Fruit fly (Drosophila melanogaster): Measurements from ENCODE around the gene MED27.
A peak's percentile ranks its signal among the peaks of the same experiment; 100 is the strongest.

MED27 gene

DNA sequence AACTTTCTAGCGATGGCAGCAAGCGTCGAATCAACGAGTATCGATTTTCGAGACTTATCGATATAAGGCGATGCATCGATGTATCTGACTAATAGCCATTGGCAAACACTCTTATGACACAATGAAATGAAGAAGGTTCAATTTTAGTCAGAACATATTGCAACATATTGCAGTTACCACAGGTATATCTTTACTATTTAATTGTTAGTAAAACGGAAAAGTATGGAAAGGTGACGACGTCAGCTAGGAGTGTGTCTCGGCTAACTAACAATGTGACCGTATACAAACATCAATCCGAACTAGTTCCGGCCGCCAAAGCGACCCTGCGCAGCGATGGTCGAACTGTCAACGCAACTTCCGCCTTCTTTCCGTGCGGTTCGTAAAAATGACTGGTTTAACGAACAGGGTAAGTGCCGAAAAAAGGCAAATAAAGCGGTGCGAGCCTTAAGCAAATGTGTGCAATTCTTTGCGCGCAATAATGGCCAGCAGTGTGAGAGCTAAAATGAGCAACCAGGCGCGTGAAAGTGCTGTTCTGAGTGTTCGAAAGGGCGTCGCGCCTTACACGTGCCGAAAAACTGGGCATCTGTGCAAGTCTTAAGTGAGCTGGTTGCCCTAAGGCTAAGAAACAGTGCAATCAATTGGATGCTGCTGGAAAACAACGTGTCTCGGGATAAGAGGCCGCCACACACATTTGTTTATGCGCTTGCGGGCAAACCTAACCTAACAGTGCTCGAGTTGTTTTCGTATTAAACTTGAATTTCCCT, 30.6 kb upstream of the MED27 start, which contains the start of the genes Dph4, Spec2 and RpL13A:
Dph4 (minus strand) TSS at position 11 of the 764 bp plus-strand sequence.
Spec2 (minus strand) TSS at position 11 of the 764 bp plus-strand sequence.
RpL13A (plus strand) TSS at position 360 of the 764 bp plus-strand sequence.
- peak; percentile 90 for TF ChIP-seq CG17801 (GFP tag; optimal IDR thresholded peaks at IDR 0.05; ENCODE audit: partially characterized antibody)

DNA sequence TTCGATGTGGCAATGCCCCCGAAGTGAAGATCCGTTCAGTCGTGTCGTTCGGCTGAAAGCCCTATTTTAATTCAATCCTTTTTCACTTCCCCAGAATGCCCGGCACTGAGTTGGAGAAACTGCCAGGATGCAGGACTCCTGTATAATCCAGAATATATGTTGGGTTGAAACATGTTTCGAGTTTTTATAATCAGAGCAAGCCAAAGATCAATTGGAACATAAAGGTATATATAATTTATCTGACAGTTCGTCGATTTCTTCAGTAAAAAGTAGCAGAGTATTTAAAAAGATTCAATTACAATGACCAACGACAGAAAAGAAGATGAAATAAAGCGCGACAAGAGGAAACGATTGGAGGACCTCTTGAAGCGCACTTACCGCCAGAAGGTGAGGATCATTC, 27.4 kb upstream of the MED27 start, which contains the start of gene CG31551:
CG31551 (plus strand) TSS at position 301 of the 400 bp plus-strand sequence.
- no peak for TF ChIP-seq CG17801 (GFP tag; optimal IDR thresholded peaks at IDR 0.05; ENCODE audit: partially characterized antibody)

DNA sequence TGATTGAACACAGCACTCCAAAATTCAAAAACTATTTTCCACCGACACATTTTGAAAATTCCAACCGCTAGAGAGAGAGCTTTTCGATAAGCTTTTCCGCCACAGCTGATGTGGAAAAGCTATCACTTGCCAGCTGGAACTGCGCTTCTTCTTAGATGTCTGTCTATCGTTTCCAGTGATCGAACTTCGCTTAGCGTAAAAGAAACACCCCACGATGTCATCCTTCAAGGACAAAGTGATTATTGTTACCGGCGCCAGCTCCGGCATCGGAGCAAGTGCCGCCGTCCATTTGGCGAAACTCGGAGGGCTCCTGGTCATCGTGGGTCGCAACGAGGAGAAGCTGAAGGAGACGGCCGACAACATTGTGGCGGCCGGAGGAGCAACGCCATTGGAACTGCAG, 22.8 kb upstream of the MED27 start, which contains the start of gene CG31549:
CG31549 (plus strand) TSS at position 11 of the 400 bp plus-strand sequence.
- peak; percentile 57 for TF ChIP-seq CG17801 (GFP tag; optimal IDR thresholded peaks at IDR 0.05; ENCODE audit: partially characterized antibody)

DNA sequence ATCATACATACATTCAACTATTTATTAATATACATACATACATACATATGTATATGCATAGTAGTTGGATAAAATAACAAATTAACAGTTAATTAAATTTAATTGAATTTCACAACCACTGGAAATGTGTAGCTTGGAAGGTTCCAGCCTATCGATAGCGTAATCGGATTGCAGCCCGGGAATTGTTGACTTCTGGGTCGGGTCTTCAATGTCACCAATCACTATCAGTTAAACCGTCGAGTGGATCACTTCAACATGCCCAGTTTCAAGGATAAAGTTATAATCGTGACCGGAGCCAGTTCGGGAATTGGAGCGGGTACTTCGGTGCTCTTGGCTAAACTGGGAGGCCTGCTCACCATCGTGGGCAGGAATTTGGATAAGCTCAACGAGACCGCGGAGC, 21.5 kb upstream of the MED27 start, which contains the start of gene CG12171:
CG12171 (plus strand) TSS at position 191 of the 400 bp plus-strand sequence.
- peak; percentile 57 for TF ChIP-seq CG17801 (GFP tag; optimal IDR thresholded peaks at IDR 0.05; ENCODE audit: partially characterized antibody)

DNA sequence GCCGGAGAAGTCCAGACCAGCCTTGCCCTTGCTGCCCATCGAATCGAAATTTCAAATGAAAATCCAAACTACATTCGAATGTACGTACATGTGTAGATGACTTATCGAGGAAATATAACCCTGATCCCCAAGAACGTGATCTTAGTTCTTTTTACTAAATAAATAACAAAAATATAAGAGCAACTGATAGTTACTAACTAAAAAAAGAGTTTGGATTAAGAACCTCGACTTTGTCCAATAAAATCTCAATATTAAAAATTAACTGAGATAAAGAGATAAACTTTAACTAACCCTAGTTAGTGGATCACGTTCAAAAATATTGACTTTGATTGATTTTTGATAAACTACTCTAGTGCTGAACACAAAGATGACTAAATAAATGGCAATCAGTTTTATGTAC, 19.4 kb upstream of the MED27 start, which contains the start of gene CG31546:
CG31546 (minus strand) TSS at position 101 of the 400 bp plus-strand sequence.
- no peak for TF ChIP-seq CG17801 (GFP tag; optimal IDR thresholded peaks at IDR 0.05; ENCODE audit: partially characterized antibody)

DNA sequence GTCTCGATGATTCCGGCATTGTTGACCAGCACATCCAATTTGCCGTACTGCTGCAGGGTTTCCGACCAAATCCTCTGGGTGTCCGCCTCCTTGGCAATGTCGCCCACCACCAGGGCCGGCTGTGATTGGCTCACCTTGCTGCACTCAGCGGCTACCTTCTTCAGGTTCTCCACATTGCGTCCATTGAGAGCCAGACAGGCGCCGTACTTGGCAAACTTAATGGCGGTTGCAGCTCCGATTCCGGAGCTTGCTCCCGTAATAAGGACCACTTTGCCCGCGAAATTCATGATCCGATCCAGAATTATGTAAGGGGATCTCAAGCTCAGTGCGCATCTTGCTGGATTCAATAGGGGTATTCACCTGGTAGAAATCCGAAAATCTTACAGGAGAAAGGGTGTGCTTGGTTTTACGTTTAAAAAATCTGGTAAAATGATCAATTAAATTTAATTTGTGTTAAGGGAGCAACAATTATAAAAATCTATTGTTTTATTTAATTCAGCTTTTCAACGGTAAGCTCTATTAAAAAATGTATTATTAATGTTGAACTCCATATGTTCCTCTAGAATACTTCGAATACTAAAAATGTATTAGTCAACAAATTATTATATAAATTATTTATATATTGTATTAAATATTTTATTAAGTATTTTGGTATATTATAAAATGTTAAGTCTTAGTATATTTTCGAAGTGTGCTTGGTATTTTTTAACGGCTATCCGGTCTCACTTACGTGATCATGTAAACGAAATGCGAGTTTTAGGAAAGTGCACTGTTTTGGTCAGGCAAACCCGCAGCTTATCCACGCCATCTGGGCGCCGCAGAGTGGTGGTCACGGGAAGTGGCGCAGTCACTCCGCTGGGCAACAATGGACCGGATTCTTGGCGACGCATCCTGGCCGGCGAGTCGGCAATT, 18.2 kb upstream of the MED27 start, which contains the start of the genes CG31548 and CG12170:
CG31548 (minus strand) TSS at position 334 of the 912 bp plus-strand sequence.
CG12170 (plus strand) TSS at position 716 of the 912 bp plus-strand sequence.
- no peak for TF ChIP-seq CG17801 (GFP tag; optimal IDR thresholded peaks at IDR 0.05; ENCODE audit: partially characterized antibody)

DNA sequence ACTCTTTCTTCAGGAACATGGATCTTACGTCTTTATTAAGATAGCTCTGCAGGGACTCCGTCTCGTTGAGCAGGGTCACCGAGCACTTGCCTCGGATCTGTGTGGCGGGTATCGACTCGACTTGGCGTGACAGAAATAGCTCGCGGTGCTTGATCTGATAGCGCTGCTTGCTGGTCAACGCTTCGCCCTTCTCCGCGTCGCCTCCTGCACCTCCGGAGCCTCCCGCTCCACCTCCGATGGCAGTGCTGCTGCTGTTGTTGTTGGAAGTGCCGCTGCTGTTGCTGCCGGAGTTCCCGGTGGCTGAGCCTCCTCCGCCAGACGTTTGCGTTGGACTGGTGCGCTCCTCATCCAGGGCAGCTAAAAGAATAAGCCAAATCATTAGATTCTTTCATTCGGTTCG, 11.5 kb upstream of the MED27 start:
- TF ChIP-seq CG17801 (GFP tag; optimal IDR thresholded peaks at IDR 0.05; ENCODE audit: partially characterized antibody) = no peak

DNA sequence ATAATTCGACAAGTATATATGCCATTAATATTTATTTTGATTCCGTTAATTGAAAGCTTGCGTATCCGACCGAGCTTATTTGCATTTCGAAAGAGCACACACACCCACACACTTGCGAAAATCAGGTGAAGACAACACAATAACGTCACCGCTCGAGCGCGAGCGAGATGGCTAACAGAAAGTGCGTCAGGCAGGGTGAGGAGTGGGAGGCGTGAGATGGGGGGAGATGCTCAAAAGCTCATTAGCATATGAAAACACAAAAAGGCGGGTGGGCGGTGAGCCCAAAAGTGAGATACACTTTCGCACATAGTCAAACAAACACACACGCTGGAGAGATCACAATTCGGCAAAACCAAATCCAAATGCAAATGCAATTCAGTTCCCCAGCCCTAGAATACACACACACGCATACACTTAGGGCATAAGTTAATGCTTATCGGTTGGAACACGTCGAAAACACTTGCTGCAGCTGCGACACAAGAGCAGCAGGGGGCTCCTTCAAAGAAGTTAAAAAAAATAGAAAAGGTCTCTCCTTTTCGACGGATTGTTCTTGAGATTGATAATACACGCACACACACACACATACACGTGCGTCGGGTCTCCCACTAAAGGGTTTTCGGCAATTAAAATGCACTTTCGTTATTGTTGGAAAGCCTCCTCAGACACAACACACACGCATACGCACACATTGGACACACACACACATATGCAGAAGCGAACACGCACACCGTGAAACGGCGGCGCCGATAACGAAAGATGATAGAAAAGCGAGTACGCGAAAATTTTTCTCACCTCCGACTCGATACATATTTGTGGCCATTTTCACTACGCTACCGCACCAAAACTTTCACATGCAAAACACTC, 7.0 kb upstream of the MED27 start:
- no peak for TF ChIP-seq CG17801 (GFP tag; optimal IDR thresholded peaks at IDR 0.05; ENCODE audit: partially characterized antibody)

DNA sequence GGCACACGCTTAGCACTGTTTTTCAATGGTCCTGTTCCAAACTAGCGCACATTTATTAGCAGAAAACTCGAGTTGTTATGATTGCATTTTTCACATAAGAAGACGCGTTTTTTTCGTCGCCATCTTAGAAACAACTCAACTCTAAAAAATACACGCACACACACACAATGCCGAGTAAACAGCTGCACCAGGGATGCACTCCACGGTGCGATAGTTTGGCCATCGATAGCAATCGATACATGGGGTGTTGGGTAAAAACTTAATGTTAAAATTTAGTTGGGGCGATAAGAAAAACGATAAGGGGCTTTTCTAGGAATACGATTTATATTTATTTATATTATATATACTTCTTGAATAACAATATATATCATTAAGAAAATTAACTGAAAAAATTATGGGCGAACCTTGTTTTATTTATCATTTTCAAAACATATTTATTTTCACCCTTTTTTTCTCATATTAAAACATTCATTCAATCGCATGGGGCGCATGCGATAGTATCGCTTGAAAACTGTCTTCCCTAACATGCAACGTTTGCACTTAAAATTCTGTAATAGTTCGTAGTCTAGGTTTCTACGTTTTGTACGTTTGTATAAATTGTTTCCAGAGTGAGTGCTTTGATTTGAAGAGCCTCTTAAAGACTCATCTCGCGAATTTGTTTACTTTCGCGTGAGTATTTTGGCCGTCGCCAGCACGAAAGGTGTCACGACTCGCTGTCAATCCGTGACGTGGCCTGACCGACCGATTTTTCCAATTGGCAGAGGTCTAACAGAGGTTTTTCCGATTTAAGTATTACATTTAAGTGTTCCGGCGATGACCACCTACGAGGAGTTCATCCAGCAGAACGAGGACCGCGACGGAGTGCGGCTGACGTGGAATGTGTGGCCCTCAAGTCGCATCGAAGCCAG, 6.1 kb upstream of the MED27 start, which contains the start of the genes MTA1-like and Sec23:
MTA1-like (minus strand) TSS at position 170 of the 908 bp plus-strand sequence.
Sec23 (plus strand) TSS at position 497 of the 908 bp plus-strand sequence.
- no peak for TF ChIP-seq CG17801 (GFP tag; optimal IDR thresholded peaks at IDR 0.05; ENCODE audit: partially characterized antibody)

DNA sequence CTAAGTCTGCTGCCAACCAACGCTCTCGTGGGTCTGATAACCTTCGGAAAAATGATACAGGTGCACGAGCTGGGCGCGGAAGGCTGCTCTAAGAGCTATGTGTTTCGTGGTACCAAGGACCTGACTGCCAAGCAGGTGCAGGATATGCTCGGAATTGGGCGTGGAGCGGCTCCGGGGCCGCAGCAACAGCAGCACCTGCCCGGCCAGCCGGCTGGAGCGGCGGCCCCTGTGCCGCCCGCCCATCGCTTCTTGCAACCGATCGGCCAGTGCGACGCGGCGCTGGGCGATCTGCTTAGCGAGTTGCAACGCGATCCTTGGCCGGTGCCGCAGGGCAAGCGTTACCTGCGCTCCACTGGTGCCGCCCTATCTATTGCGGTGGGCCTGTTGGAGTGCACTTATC, 5.0 kb upstream of the MED27 start:
- TF ChIP-seq CG17801 (GFP tag; optimal IDR thresholded peaks at IDR 0.05; ENCODE audit: partially characterized antibody) = no peak

DNA sequence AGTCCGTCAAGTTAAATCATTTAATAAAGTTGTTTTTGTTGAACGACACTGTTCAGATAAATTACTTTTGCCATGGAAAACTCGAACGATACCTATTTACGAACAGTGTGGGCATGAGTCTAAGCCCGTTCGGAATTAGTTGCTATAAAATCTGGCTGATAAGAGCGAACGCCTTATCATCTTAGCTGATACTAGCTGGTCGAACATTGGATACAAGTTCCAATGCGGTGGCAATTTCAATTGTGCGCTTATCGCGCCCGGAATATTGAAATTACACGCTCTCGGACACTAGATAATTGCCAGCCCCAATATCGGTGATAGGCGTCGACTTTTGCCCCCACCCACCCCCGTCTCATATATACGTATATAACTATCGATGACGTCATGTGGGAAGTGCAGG, 1.1 kb upstream of the MED27 start:
- no peak for TF ChIP-seq CG17801 (GFP tag; optimal IDR thresholded peaks at IDR 0.05; ENCODE audit: partially characterized antibody)

DNA sequence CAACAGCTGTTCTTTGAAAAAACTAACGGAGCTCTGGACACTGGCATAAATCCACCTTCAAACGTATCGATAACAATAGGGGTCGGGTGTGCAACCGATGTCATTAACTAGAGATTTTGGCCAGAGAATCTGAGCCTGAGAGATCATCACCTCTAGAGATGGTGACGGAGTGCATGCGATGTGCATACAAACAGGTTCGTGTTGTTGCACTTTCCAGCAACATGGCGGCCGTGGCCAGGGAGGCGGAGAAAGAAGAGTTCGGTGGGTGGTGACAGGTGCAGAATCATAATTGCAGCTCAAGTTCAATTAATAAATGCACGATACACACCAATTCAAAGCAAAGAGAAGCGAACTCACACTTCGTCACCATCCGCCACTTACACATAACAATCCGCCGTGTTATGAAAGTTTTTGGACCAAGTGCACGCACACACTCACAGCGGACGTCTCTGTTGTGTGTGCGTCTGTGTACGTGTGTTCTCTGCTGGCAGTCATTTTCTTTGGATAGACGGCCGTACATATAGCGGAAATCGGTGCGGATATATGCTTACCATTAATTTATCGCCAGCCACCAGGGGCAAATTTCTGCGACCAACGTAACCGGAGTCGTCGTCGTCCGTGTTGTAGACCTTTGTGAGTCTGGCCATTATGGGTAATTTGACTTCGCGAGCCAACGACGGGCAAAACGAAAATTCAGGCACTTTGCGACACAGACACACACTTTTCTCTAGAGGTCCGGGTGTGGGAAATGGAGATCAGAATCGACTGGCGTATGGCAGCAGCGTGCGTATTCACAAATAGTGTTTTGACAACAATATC, 4.3 kb downstream of the MED27 start:
- TF ChIP-seq CG17801 (GFP tag; optimal IDR thresholded peaks at IDR 0.05; ENCODE audit: partially characterized antibody) = no peak
